Worm (Caenorhabditis elegans) whole organism, mixed stage, embryonic: ENCODE results near the gene T24B8.3.

Source experiments
- bed-3 ChIP-seq: fragments of 200-800 bp; sonication (Bioruptor generic); optimal IDR thresholded peaks from 3 replicates; lab custom pipeline; 2018; ENCODE audit warnings: mild to moderate bottlenecking, missing genetic modification characterization, moderate library complexity, missing compliant biosample characterization
- blmp-1 ChIP-seq: fragments of 150-350 bp; optimal IDR thresholded peaks from 2 replicates; lab custom pipeline; 2014; ENCODE audit warnings: missing biosample characterization, missing genetic modification characterization
- ceh-39 ChIP-seq: fragments of 150-350 bp; optimal IDR thresholded peaks from 2 replicates; lab custom pipeline; 2014; ENCODE audit warnings: missing biosample characterization, missing genetic modification characterization
- ceh-43 ChIP-seq: fragments of 200-800 bp; sonication (Bioruptor generic); optimal IDR thresholded peaks from 2 replicates; lab custom pipeline; 2018; ENCODE audit warnings: mild to moderate bottlenecking, missing genetic modification characterization, moderate library complexity, missing compliant biosample characterization
- ceh-83 ChIP-seq: fragments of 200-800 bp; sonication (Bioruptor generic); optimal IDR thresholded peaks from 2 replicates; lab custom pipeline; 2018; ENCODE audit warnings: mild to moderate bottlenecking, missing genetic modification characterization, missing compliant biosample characterization
- ces-1 ChIP-seq: fragments of 150-350 bp; optimal IDR thresholded peaks from 2 replicates; lab custom pipeline; 2014; ENCODE audit warnings: missing biosample characterization, missing genetic modification reagents, missing genetic modification characterization
- cnd-1 ChIP-seq: fragments of 200-800 bp; sonication (Bioruptor generic); optimal IDR thresholded peaks from 2 replicates; lab custom pipeline; 2018; ENCODE audit warnings: mild to moderate bottlenecking, missing genetic modification characterization, missing compliant biosample characterization
- drap-1 ChIP-seq: fragments of 200-800 bp; sonication (Bioruptor generic); optimal IDR thresholded peaks from 3 replicates; lab custom pipeline; 2018; ENCODE audit warnings: mild to moderate bottlenecking, missing genetic modification characterization, missing compliant biosample characterization
- elt-3 ChIP-seq: fragments of 150-350 bp; optimal IDR thresholded peaks from 2 replicates; lab custom pipeline; 2014; ENCODE audit warnings: missing biosample characterization, missing genetic modification characterization
- flh-1 ChIP-seq: fragments of 200-800 bp; sonication (Bioruptor generic); optimal IDR thresholded peaks from 2 replicates; lab custom pipeline; 2018; ENCODE audit warnings: mild to moderate bottlenecking, missing genetic modification characterization, moderate library complexity, missing compliant biosample characterization
- ham-2 ChIP-seq: fragments of 200-800 bp; sonication (Bioruptor generic); optimal IDR thresholded peaks from 2 replicates; lab custom pipeline; 2018; ENCODE audit warnings: mild to moderate bottlenecking, missing genetic modification characterization, missing compliant biosample characterization
- hlh-1 ChIP-seq: fragments of 150-350 bp; optimal IDR thresholded peaks from 2 replicates; lab custom pipeline; 2014; ENCODE audit warnings: missing biosample characterization, missing genetic modification reagents, missing genetic modification characterization
- lin-32 ChIP-seq: fragments of 200-800 bp; sonication (Bioruptor generic); optimal IDR thresholded peaks from 2 replicates; lab custom pipeline; 2018; ENCODE audit warnings: mild to moderate bottlenecking, missing genetic modification characterization, missing compliant biosample characterization
- lsy-2 ChIP-seq: fragments of 150-350 bp; optimal IDR thresholded peaks from 2 replicates; lab custom pipeline; 2014; ENCODE audit warnings: missing biosample characterization, missing genetic modification characterization
- mab-5 ChIP-seq: fragments of 150-350 bp; optimal IDR thresholded peaks from 2 replicates; lab custom pipeline; 2014; ENCODE audit warnings: missing biosample characterization, missing genetic modification characterization
- mls-2 ChIP-seq: sonication (generic microtip); optimal IDR thresholded peaks from 2 replicates; lab custom pipeline; 2016; ENCODE audit warnings: mild to moderate bottlenecking, missing genetic modification characterization, moderate library complexity, missing compliant biosample characterization
- nhr-2 ChIP-seq: fragments of 150-350 bp; optimal IDR thresholded peaks from 2 replicates; lab custom pipeline; 2014; ENCODE audit warnings: missing biosample characterization, missing genetic modification characterization
- nhr-237 ChIP-seq: fragments of 150-350 bp; optimal IDR thresholded peaks from 2 replicates; lab custom pipeline; 2014; ENCODE audit warnings: missing biosample characterization, missing genetic modification characterization
- nhr-28 ChIP-seq: fragments of 150-350 bp; optimal IDR thresholded peaks from 2 replicates; lab custom pipeline; 2014; ENCODE audit warnings: missing biosample characterization, missing genetic modification characterization
- nhr-76 ChIP-seq: sonication (generic microtip); optimal IDR thresholded peaks from 2 replicates; lab custom pipeline; 2017; ENCODE audit warnings: missing biosample characterization, missing genetic modification characterization
- pha-4 ChIP-seq: fragments of 150-350 bp; optimal IDR thresholded peaks from 2 replicates; lab custom pipeline; 2018; ENCODE audit warnings: missing biosample characterization, missing genetic modification reagents, missing genetic modification characterization
- sem-2 ChIP-seq: fragments of 200-800 bp; sonication (Bioruptor generic); optimal IDR thresholded peaks from 2 replicates; lab custom pipeline; 2018; ENCODE audit warnings: mild to moderate bottlenecking, missing genetic modification characterization, missing compliant biosample characterization
- snpc-4 ChIP-seq: fragments of 150-350 bp; optimal IDR thresholded peaks from 2 replicates; lab custom pipeline; 2014; ENCODE audit warnings: missing biosample characterization, missing genetic modification characterization
- sptf-1 ChIP-seq: sonication (generic microtip); optimal IDR thresholded peaks from 2 replicates; lab custom pipeline; 2017; ENCODE audit warnings: mild to moderate bottlenecking, missing genetic modification characterization, moderate library complexity, missing compliant biosample characterization
- tbx-8 ChIP-seq: fragments of 200-800 bp; sonication (Bioruptor generic); optimal IDR thresholded peaks from 2 replicates; lab custom pipeline; 2018; ENCODE audit warnings: mild to moderate bottlenecking, missing genetic modification characterization, moderate library complexity, missing compliant biosample characterization
- unc-120 ChIP-seq: sonication (generic microtip); optimal IDR thresholded peaks from 2 replicates; lab custom pipeline; 2017; ENCODE audit warnings: missing genetic modification characterization, missing compliant biosample characterization; ENCODE audit not compliant: poor library complexity, severe bottlenecking
- unc-39 ChIP-seq: fragments of 150-350 bp; optimal IDR thresholded peaks from 2 replicates; lab custom pipeline; 2014; ENCODE audit warnings: missing biosample characterization, missing genetic modification characterization
- unc-62 ChIP-seq: fragments of 150-350 bp; optimal IDR thresholded peaks from 2 replicates; lab custom pipeline; 2014; ENCODE audit warnings: missing biosample characterization, missing genetic modification reagents, missing genetic modification characterization
- zip-8 ChIP-seq: fragments of 150-350 bp; optimal IDR thresholded peaks from 2 replicates; lab custom pipeline; 2014; ENCODE audit warnings: missing biosample characterization, missing genetic modification characterization
- ztf-11 ChIP-seq: fragments of 150-350 bp; optimal IDR thresholded peaks from 2 replicates; lab custom pipeline; 2014; ENCODE audit warnings: missing biosample characterization, missing genetic modification characterization

T24B8.3 gene

ce11 chrII:9017628-9018027 is 43.3 kb downstream of the T24B8.3 start:
- TF ChIP-seq nhr-237 (tag; lab: Kevin White, UChicago) (no peak), unc-62 (no peak), mab-5 (tag; lab: Kevin White, UChicago) (no peak), drap-1 (no peak), cnd-1 (tag; lab: Kevin White, UChicago) (no peak), sem-2 (GFP tag; lab: Kevin White, UChicago) (no peak), unc-120 (tag; lab: Kevin White, UChicago) (no peak), ham-2 (GFP tag; lab: Kevin White, UChicago) (no peak), sptf-1 (no peak), ceh-39 (tag; lab: Kevin White, UChicago) (no peak)

ce11 chrII:9014877-9015505 is 45.9 kb downstream of the T24B8.3 start:
- TF ChIP-seq nhr-237 (tag; lab: Kevin White, UChicago) (no peak), lin-32 (no peak), sem-2 (GFP tag; lab: Kevin White, UChicago) (no peak), flh-1 (GFP tag; lab: Kevin White, UChicago) (no peak), bed-3 (GFP tag; lab: Kevin White, UChicago) (no peak), tbx-8 (no peak), unc-120 (tag; lab: Kevin White, UChicago) (peak; percentile 33), hlh-1 (tag; lab: Kevin White, UChicago) (peak; percentile 73), ces-1 (GFP tag; lab: Kevin White, UChicago) (no peak), unc-62 (peak; percentile 74)
- TF ChIP-seq, all 35 proteins: peak for 3

- TF ChIP-seq elt-3 (tag; lab: Kevin White, UChicago) (no peak), lin-32 (no peak), zip-8 (tag; lab: Kevin White, UChicago) (no peak), pha-4 (tag; lab: Kevin White, UChicago) (no peak), nhr-28 (no peak), nhr-237 (tag; lab: Kevin White, UChicago) (no peak), drap-1 (no peak), unc-120 (tag; lab: Kevin White, UChicago) (no peak), hlh-1 (tag; lab: Kevin White, UChicago) (no peak), nhr-76 (no peak), lsy-2 (tag; lab: Kevin White, UChicago) (no peak), sptf-1 (no peak)
- TF ChIP-seq, all 35 proteins: peak for 0
Observed at ce11 chrII:9014188-9014587, 46.7 kb downstream of the T24B8.3 start.

- no peak for TF ChIP-seq ztf-11 (tag; lab: Kevin White, UChicago)
- TF ChIP-seq nhr-2 (tag; lab: Kevin White, UChicago), result no peak
- no peak for TF ChIP-seq sem-2 (GFP tag; lab: Kevin White, UChicago)
- no peak for TF ChIP-seq lsy-2 (tag; lab: Kevin White, UChicago)
- TF ChIP-seq ceh-43 (GFP tag; lab: Kevin White, UChicago), result no peak
- no peak for TF ChIP-seq ces-1 (GFP tag; lab: Kevin White, UChicago)
- TF ChIP-seq blmp-1 (tag; lab: Kevin White, UChicago), result no peak
- peak; percentile 36 for TF ChIP-seq drap-1
- TF ChIP-seq mls-2 (tag; lab: Kevin White, UChicago), result no peak
- TF ChIP-seq nhr-76, result no peak
- TF ChIP-seq elt-3 (tag; lab: Kevin White, UChicago), result no peak
- TF ChIP-seq lin-32, result no peak
- no peak for TF ChIP-seq tbx-8
- TF ChIP-seq flh-1 (GFP tag; lab: Kevin White, UChicago), result no peak
- TF ChIP-seq ceh-83 (GFP tag; lab: Kevin White, UChicago), result no peak
- TF ChIP-seq zip-8 (tag; lab: Kevin White, UChicago), result no peak
- peak; percentile 14 for TF ChIP-seq hlh-1 (tag; lab: Kevin White, UChicago)
- no peak for TF ChIP-seq unc-62
- no peak for TF ChIP-seq snpc-4
- peak; percentile 48 for TF ChIP-seq unc-120 (tag; lab: Kevin White, UChicago)
- TF ChIP-seq sptf-1, result peak; percentile 62
Observed at ce11 chrII:9013341-9013740, 47.6 kb downstream of the T24B8.3 start.

- peak; percentile 70 for TF ChIP-seq ces-1 (GFP tag; lab: Kevin White, UChicago)
- TF ChIP-seq unc-39 (tag; lab: Kevin White, UChicago), result no peak
- peak; percentile 7 for TF ChIP-seq mls-2 (tag; lab: Kevin White, UChicago)
Observed at ce11 chrII:9010708-9011107, 50.2 kb downstream of the T24B8.3 start.
